Fruit fly (Drosophila melanogaster) whole organism, embryonic: ENCODE results near the gene CG11456.

Experiments
- ATbp ChIP-seq: fragments of 200-800 bp; sonication (Bioruptor generic); optimal IDR thresholded peaks from 2 replicates; lab custom pipeline; 2017; ENCODE audit warnings: missing biosample characterization, mild to moderate bottlenecking, missing genetic modification characterization, missing genetic modification reagents
- Bdp1 ChIP-seq: fragments of 200-800 bp; sonication (Bioruptor generic); optimal IDR thresholded peaks from 3 replicates; lab custom pipeline; 2016; ENCODE audit warnings: missing biosample characterization, missing genetic modification characterization
- CG11695 ChIP-seq: fragments of 200-800 bp; sonication (Bioruptor generic); IDR thresholded peaks from 3 replicates; pipeline ENCODE4 v1.3.6; 2022; ENCODE audit warnings: missing biosample characterization, missing genetic modification characterization
- CG15601 ChIP-seq: fragments of 200-800 bp; sonication (Bioruptor generic); optimal IDR thresholded peaks from 3 replicates; lab custom pipeline; 2019; ENCODE audit warnings: missing biosample characterization, mild to moderate bottlenecking, missing genetic modification characterization, moderate library complexity
- CG1603 ChIP-seq: fragments of 200-800 bp; sonication (Bioruptor generic); optimal IDR thresholded peaks from 2 replicates; lab custom pipeline; 2019; ENCODE audit warnings: missing biosample characterization, mild to moderate bottlenecking, missing genetic modification characterization, moderate library complexity
- CG17186 ChIP-seq: fragments of 200-800 bp; sonication (Bioruptor generic); optimal IDR thresholded peaks from 3 replicates; lab custom pipeline; 2017; ENCODE audit warnings: missing biosample characterization, missing genetic modification reagents, missing genetic modification characterization
- CG17612 ChIP-seq: fragments of 200-800 bp; sonication (Bioruptor generic); IDR thresholded peaks from 2 replicates; pipeline ENCODE4 v1.3.6; 2022; ENCODE audit warnings: missing biosample characterization, missing genetic modification characterization
- CG17912 ChIP-seq: fragments of 200-800 bp; sonication (Bioruptor generic); optimal IDR thresholded peaks from 2 replicates; lab custom pipeline; 2018; ENCODE audit warnings: missing biosample characterization, mild to moderate bottlenecking, missing genetic modification characterization
- CG18764 ChIP-seq: fragments of 200-800 bp; sonication (Bioruptor generic); optimal IDR thresholded peaks from 3 replicates; lab custom pipeline; 2016; ENCODE audit warnings: missing biosample characterization, missing genetic modification characterization
- CG2116 ChIP-seq: fragments of 200-800 bp; sonication (Bioruptor generic); optimal IDR thresholded peaks from 3 replicates; lab custom pipeline; 2018; ENCODE audit warnings: missing biosample characterization, mild to moderate bottlenecking, missing genetic modification characterization
- CG2120 ChIP-seq: fragments of 200-800 bp; sonication (Bioruptor generic); optimal IDR thresholded peaks from 3 replicates; lab custom pipeline; 2016; ENCODE audit warnings: missing biosample characterization, missing genetic modification characterization
- CG2889 ChIP-seq: fragments of 200-800 bp; sonication (Bioruptor generic); IDR thresholded peaks from 3 replicates; pipeline ENCODE4 v1.3.6; 2022; ENCODE audit warnings: missing biosample characterization, missing genetic modification characterization
- CG31388 ChIP-seq: fragments of 200-800 bp; sonication (Bioruptor generic); optimal IDR thresholded peaks from 2 replicates; lab custom pipeline; 2016; ENCODE audit warnings: missing biosample characterization, missing genetic modification characterization
- CG3847 ChIP-seq: fragments of 200-800 bp; sonication (Bioruptor generic); IDR thresholded peaks from 2 replicates; pipeline ENCODE4 v1.3.6; 2022; ENCODE audit warnings: missing biosample characterization, missing genetic modification characterization
- CG6765 ChIP-seq: fragments of 200-800 bp; sonication (Bioruptor generic); optimal IDR thresholded peaks from 3 replicates; lab custom pipeline; 2017; ENCODE audit warnings: missing biosample characterization, mild to moderate bottlenecking, missing genetic modification characterization
- CG7556 ChIP-seq: fragments of 200-800 bp; sonication (Bioruptor generic); optimal IDR thresholded peaks from 2 replicates; lab custom pipeline; 2017; ENCODE audit warnings: missing biosample characterization, mild to moderate bottlenecking, missing genetic modification characterization
- CG7786 ChIP-seq: fragments of 200-800 bp; sonication (Bioruptor generic); optimal IDR thresholded peaks from 2 replicates; lab custom pipeline; 2016; ENCODE audit warnings: missing biosample characterization, missing genetic modification characterization
- CG7928 ChIP-seq: fragments of 200-800 bp; sonication (Bioruptor generic); optimal IDR thresholded peaks from 2 replicates; lab custom pipeline; 2017; ENCODE audit warnings: missing biosample characterization, mild to moderate bottlenecking, missing genetic modification characterization
- CG9797 ChIP-seq: fragments of 200-800 bp; sonication (Bioruptor generic); optimal IDR thresholded peaks from 3 replicates; lab custom pipeline; 2018; ENCODE audit warnings: missing biosample characterization, mild to moderate bottlenecking, missing genetic modification characterization
- CG9932 ChIP-seq: fragments of 200-800 bp; sonication (Bioruptor generic); IDR thresholded peaks from 2 replicates; pipeline ENCODE4 v1.3.6; 2022; ENCODE audit warnings: missing biosample characterization, missing genetic modification characterization
- CkIIα-i1 ChIP-seq: fragments of 200-800 bp; sonication (Bioruptor generic); IDR thresholded peaks from 2 replicates; pipeline ENCODE4 v1.3.6; 2022; ENCODE audit warnings: missing biosample characterization, missing genetic modification characterization
- CoRest ChIP-seq: fragments of 200-800 bp; sonication (Bioruptor generic); optimal IDR thresholded peaks from 3 replicates; lab custom pipeline; 2018; ENCODE audit warnings: missing biosample characterization, mild to moderate bottlenecking, missing genetic modification characterization, moderate library complexity
- E2f2 ChIP-seq: fragments of 200-800 bp; sonication (Bioruptor generic); IDR thresholded peaks from 2 replicates; pipeline ENCODE4 v1.3.6; 2022; ENCODE audit warnings: missing biosample characterization, missing genetic modification characterization
- Gsc ChIP-seq: fragments of 200-800 bp; sonication (Bioruptor generic); IDR thresholded peaks from 2 replicates; pipeline ENCODE4 v1.3.6; 2022; ENCODE audit warnings: missing biosample characterization, missing genetic modification characterization
- H15 ChIP-seq: fragments of 200-800 bp; sonication (Bioruptor generic); IDR thresholded peaks from 3 replicates; pipeline ENCODE4 v1.3.6; 2022; ENCODE audit warnings: missing biosample characterization, missing genetic modification characterization
- HmgD ChIP-seq: fragments of 200-800 bp; sonication (Bioruptor generic); optimal IDR thresholded peaks from 3 replicates; lab custom pipeline; 2016; ENCODE audit warnings: missing biosample characterization, missing genetic modification characterization
- Hr78 ChIP-seq, 2 experiments: fragments of 200-800 bp in 1 of 2; fragments of >200 bp in 1 of 2; sonication (Bioruptor generic) in 1 of 2; optimal IDR thresholded peaks; 2 replicates each; lab custom pipeline; 2017 to 2019; ENCODE audit warnings: missing biosample characterization in 2 of 2, missing genetic modification characterization in 2 of 2, mild to moderate bottlenecking in 1 of 2, moderate library complexity in 1 of 2
- Lhr ChIP-seq: fragments of 200-800 bp; sonication (Bioruptor generic); optimal IDR thresholded peaks from 3 replicates; lab custom pipeline; 2017; ENCODE audit warnings: mild to moderate bottlenecking, missing biosample characterization, missing genetic modification reagents, missing genetic modification characterization
- NC2β ChIP-seq: fragments of 200-800 bp; sonication (Bioruptor generic); optimal IDR thresholded peaks from 2 replicates; lab custom pipeline; 2016; ENCODE audit warnings: missing biosample characterization, missing genetic modification characterization
- Pdp1 ChIP-seq, 2 experiments: fragments of 200-800 bp; sonication (Bioruptor generic); optimal IDR thresholded peaks; 3 replicates each; lab custom pipeline; 2016; ENCODE audit warnings: missing biosample characterization in 2 of 2, missing genetic modification characterization in 2 of 2, mild to moderate bottlenecking in 1 of 2, moderate library complexity in 1 of 2
- Six4 ChIP-seq: fragments of 200-800 bp; sonication (Bioruptor generic); optimal IDR thresholded peaks from 2 replicates; lab custom pipeline; 2016; ENCODE audit warnings: missing biosample characterization, missing genetic modification characterization
- ato ChIP-seq: fragments of 200-800 bp; sonication (Bioruptor generic); IDR thresholded peaks from 2 replicates; pipeline ENCODE4 v1.3.6; 2022; ENCODE audit warnings: missing biosample characterization, missing genetic modification characterization; ENCODE audit not compliant: partially characterized antibody
- ci ChIP-seq: fragments of 200-800 bp; sonication (Bioruptor generic); IDR thresholded peaks from 3 replicates; pipeline ENCODE4 v1.3.6; 2022; ENCODE audit warnings: missing biosample characterization, missing genetic modification characterization
- dati ChIP-seq: fragments of 200-800 bp; sonication (Bioruptor generic); IDR thresholded peaks from 2 replicates; pipeline ENCODE4 v1.3.6; 2022; ENCODE audit warnings: missing biosample characterization, missing genetic modification characterization
- gem ChIP-seq: fragments of 200-800 bp; sonication (Bioruptor generic); optimal IDR thresholded peaks from 2 replicates; lab custom pipeline; 2019; ENCODE audit warnings: missing biosample characterization, mild to moderate bottlenecking, missing genetic modification characterization, moderate library complexity
- hb ChIP-seq: fragments of 200-800 bp; sonication (Bioruptor generic); IDR thresholded peaks from 3 replicates; pipeline ENCODE4 v1.3.6; 2022; ENCODE audit warnings: missing biosample characterization, missing genetic modification characterization; ENCODE audit not compliant: partially characterized antibody
- jing ChIP-seq: fragments of 200-800 bp; sonication (Bioruptor generic); optimal IDR thresholded peaks from 2 replicates; lab custom pipeline; 2018; ENCODE audit warnings: missing biosample characterization, mild to moderate bottlenecking, missing genetic modification characterization
- lilli ChIP-seq: fragments of 200-800 bp; sonication (Bioruptor generic); optimal IDR thresholded peaks from 3 replicates; lab custom pipeline; 2016; ENCODE audit warnings: missing biosample characterization, missing genetic modification characterization
- pita ChIP-seq: fragments of 200-800 bp; sonication (Bioruptor generic); optimal IDR thresholded peaks from 2 replicates; lab custom pipeline; 2017; ENCODE audit warnings: missing biosample characterization, mild to moderate bottlenecking, missing genetic modification characterization
- pum ChIP-seq: fragments of 200-800 bp; sonication (Bioruptor generic); optimal IDR thresholded peaks from 2 replicates; lab custom pipeline; 2016; ENCODE audit warnings: missing biosample characterization, missing genetic modification characterization
- sens ChIP-seq: fragments of 200-800 bp; sonication (Bioruptor generic); peaks from one replicate; lab custom pipeline; 2016; ENCODE audit warnings: missing biosample characterization, missing genetic modification characterization
- shn ChIP-seq: fragments of 200-800 bp; sonication (Bioruptor generic); optimal IDR thresholded peaks from 3 replicates; lab custom pipeline; 2016; ENCODE audit warnings: missing biosample characterization, missing genetic modification characterization
- sima ChIP-seq: fragments of 200-800 bp; sonication (Bioruptor generic); optimal IDR thresholded peaks from 2 replicates; lab custom pipeline; 2016; ENCODE audit warnings: missing biosample characterization, missing genetic modification characterization
- tap ChIP-seq: fragments of 200-800 bp; optimal IDR thresholded peaks from 3 replicates; lab custom pipeline; 2019; ENCODE audit warnings: missing biosample characterization, mild to moderate bottlenecking, missing genetic modification characterization, moderate library complexity
- tin ChIP-seq: fragments of 200-800 bp; sonication (Bioruptor generic); optimal IDR thresholded peaks from 3 replicates; lab custom pipeline; 2016; ENCODE audit warnings: missing biosample characterization, missing genetic modification characterization
- vfl ChIP-seq: fragments of 200-800 bp; sonication (Bioruptor generic); optimal IDR thresholded peaks from 2 replicates; lab custom pipeline; 2016; ENCODE audit warnings: missing biosample characterization, missing genetic modification characterization
- zen2 ChIP-seq: fragments of 200-800 bp; sonication (Bioruptor generic); IDR thresholded peaks from 3 replicates; pipeline ENCODE4 v1.3.6; 2022; ENCODE audit warnings: missing biosample characterization, missing genetic modification characterization; ENCODE audit not compliant: partially characterized antibody

The CG11456 gene

dm6 chr3L:20834150-20834549 lies 7.6 kb upstream of the CG11456 start:
- TF ChIP-seq CG18764 (GFP tag; lab: Kevin White, UChicago): no peak
- no peak for TF ChIP-seq pita (GFP tag; lab: Kevin White, UChicago)
- no peak for TF ChIP-seq sima (GFP tag; lab: Kevin White, UChicago)
- TF ChIP-seq zen2: no peak
- TF ChIP-seq Six4 (GFP tag; lab: Kevin White, UChicago): no peak
- peak in 1 of 2 experiments; percentile 91 for TF ChIP-seq Pdp1 (GFP tag; optimal IDR thresholded peaks at IDR 0.05; lab: Kevin White, UChicago)
- TF ChIP-seq CG31388 (GFP tag; lab: Kevin White, UChicago): no peak
- TF ChIP-seq CG17612 (GFP tag; lab: Robert Waterston, UW): no peak
- no peak for TF ChIP-seq CG9932 (GFP tag; lab: Robert Waterston, UW)

DNA sequence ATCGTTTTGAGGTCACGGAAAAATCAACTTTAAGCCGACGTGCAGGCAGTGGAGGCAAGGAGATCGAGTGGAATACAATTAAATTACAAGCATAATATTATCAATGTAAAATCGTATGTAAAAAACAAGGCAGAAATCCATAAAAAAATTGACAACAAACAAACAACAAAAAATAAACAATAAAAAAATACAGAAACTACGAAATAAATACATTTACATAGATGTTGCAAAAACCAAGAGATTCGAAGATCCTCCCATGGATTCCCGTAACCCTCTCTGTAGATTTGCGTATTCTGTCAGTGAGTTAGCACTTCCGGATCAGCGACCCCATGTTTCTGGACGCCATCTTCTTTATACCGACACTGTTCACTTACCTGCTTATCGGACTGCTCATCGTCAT lies 5.9 kb upstream of the CG11456 start, which contains the start of gene CG3288:
TSS of gene CG3288 (plus strand) at position 301 of the 400 bp plus-strand sequence.
- no peak for TF ChIP-seq tap
- no peak for TF ChIP-seq hb (GFP tag; lab: Robert Waterston, UW)
- no peak for TF ChIP-seq pum
- TF ChIP-seq CG17912 (GFP tag; lab: Kevin White, UChicago): no peak
- no peak for TF ChIP-seq E2f2 (GFP tag; lab: Robert Waterston, UW)
- no peak for TF ChIP-seq CG15601
- no peak for TF ChIP-seq gem (tag; lab: Kevin White, UChicago)
- TF ChIP-seq zen2: no peak
- TF ChIP-seq CG17186 (GFP tag; lab: Kevin White, UChicago): no peak
- TF ChIP-seq ato (GFP tag; lab: Robert Waterston, UW): no peak
- no peak for TF ChIP-seq CG2116 (GFP tag; lab: Kevin White, UChicago)
- no peak for TF ChIP-seq jing (GFP tag; lab: Kevin White, UChicago)
- no peak for TF ChIP-seq CG11695 (GFP tag; lab: Robert Waterston, UW)
- no peak for TF ChIP-seq CG7556 (GFP tag; lab: Kevin White, UChicago)
- no peak for TF ChIP-seq lilli (GFP tag; lab: Kevin White, UChicago)
- no peak for TF ChIP-seq CkIIα-i1 (GFP tag; lab: Robert Waterston, UW)

DNA sequence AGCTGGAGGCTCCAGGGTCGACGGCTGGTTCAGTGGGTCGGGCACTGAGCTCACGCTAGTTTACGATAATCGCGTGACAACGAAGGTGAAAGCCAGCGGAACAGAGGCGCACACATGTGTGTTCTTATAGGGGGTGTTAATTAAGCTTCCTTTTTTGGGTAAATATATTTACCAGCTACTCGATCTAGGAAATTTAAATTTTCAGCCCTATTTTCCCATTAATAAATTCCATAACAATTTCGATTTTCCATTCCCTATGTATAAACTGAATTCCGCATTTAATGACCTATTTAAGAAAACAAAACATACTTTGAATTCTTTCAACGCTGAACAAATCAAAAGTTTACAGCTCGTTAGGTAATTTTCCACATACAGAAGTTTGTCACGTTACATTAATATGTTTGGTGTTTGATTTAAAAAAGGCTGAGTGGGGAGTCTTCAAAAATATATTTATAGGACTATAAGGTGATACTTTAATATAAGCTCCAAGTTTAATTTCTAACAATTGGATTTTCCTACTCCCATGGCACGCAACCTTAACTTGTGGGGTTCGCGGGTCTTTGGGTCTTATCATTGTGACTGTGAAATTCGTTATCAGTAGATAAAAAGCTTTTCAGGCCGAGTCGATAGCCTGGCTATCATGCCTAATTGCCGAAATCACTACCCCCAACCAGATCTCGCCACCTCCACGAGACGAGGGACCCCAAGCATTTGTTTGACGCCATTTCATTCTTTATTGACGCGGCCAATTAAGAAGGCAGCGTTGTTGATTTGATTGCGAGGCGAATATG lies 4.6 kb upstream of the CG11456 start, which contains the start of gene CG13255:
TSS of gene CG13255 (plus strand) at position 449 of the 791 bp plus-strand sequence.
- peak; percentile 72 for TF ChIP-seq CoRest (tag; lab: Kevin White, UChicago)
- TF ChIP-seq CG7786 (GFP tag; lab: Kevin White, UChicago): peak; percentile 45
- peak; percentile 82 for TF ChIP-seq CG2120 (GFP tag; lab: Kevin White, UChicago)
- no peak for TF ChIP-seq CG9797
- peak; percentile 54 for TF ChIP-seq sens (GFP tag; lab: Kevin White, UChicago)
- no peak for TF ChIP-seq CG2116 (GFP tag; lab: Kevin White, UChicago)
- no peak for TF ChIP-seq CG3847 (GFP tag; lab: Robert Waterston, UW)
- TF ChIP-seq CG15601: no peak
- no peak for TF ChIP-seq CG7928 (GFP tag; lab: Kevin White, UChicago)
- TF ChIP-seq HmgD (GFP tag; lab: Kevin White, UChicago): no peak
- no peak for TF ChIP-seq tin (GFP tag; lab: Kevin White, UChicago)
- no peak for TF ChIP-seq Lhr (GFP tag; lab: Kevin White, UChicago)
- TF ChIP-seq NC2β (GFP tag; lab: Kevin White, UChicago): no peak
- TF ChIP-seq CG1603 (tag; lab: Kevin White, UChicago): no peak
- no peak for TF ChIP-seq sima (GFP tag; lab: Kevin White, UChicago)
- no peak for TF ChIP-seq CG6765 (GFP tag; lab: Kevin White, UChicago)
- TF ChIP-seq shn (GFP tag; lab: Kevin White, UChicago): peak; percentile 1
- peak; percentile 56; the same call in 1 of the 3 replicates for TF ChIP-seq H15
- no peak for TF ChIP-seq Bdp1 (GFP tag; lab: Kevin White, UChicago)
- no peak for TF ChIP-seq CG2889 (GFP tag; lab: Robert Waterston, UW)
- peak; percentile 14 for TF ChIP-seq vfl (GFP tag; lab: Kevin White, UChicago)
- TF ChIP-seq ci: no peak
- peak in 1 of 2 experiments; percentile 63 for TF ChIP-seq Hr78 (GFP tag; optimal IDR thresholded peaks at IDR 0.05; lab: Kevin White, UChicago)
- no peak for TF ChIP-seq dati (GFP tag; lab: Robert Waterston, UW)
- no peak for TF ChIP-seq Gsc (GFP tag; lab: Robert Waterston, UW)
- TF ChIP-seq ATbp: peak; percentile 7
